Fruit fly (Drosophila melanogaster): ENCODE measurements around the gene CG10591.
A peak's percentile ranks its signal among the peaks of the same experiment; 100 is the strongest.

The CG10591 gene

dm6 chr3L:5568361-5568760 is 31.1 kb downstream of the CG10591 start:
- no peak for TF ChIP-seq CG8478 (optimal IDR thresholded peaks at IDR 0.05)
- no peak for TF ChIP-seq CTCF (optimal IDR thresholded peaks at IDR 0.05)

- TF ChIP-seq CTCF (optimal IDR thresholded peaks at IDR 0.05) (no peak), CG8478 (optimal IDR thresholded peaks at IDR 0.05) (no peak)
These were observed 34.3 kb downstream of the CG10591 start, which contains the start of gene bc10 for dm6 chr3L:5565051-5565688. bc10 (plus strand) TSS chr3L:5565231.

- TF ChIP-seq CTCF (optimal IDR thresholded peaks at IDR 0.05) (peak; percentile 30 to 34), CG8478 (optimal IDR thresholded peaks at IDR 0.05) (no peak)
These were observed 35.9 kb downstream of the CG10591 start, which contains the start of the genes ScsbetaG and Sras for dm6 chr3L:5563309-5564182. ScsbetaG (minus strand) TSS chr3L:5563691. Sras (plus strand) TSS chr3L:5563774.

- TF ChIP-seq CTCF (optimal IDR thresholded peaks at IDR 0.05) (no peak), CG8478 (optimal IDR thresholded peaks at IDR 0.05) (no peak)
These were observed 36.9 kb downstream of the CG10591 start for dm6 chr3L:5562584-5562983.

dm6 chr3L:5561341-5561740 is 38.2 kb downstream of the CG10591 start, which contains the start of gene sinu:
sinu (minus strand) TSS chr3L:5561598.
- TF ChIP-seq CG8478 (optimal IDR thresholded peaks at IDR 0.05) (no peak), CTCF (optimal IDR thresholded peaks at IDR 0.05) (no peak)

- TF ChIP-seq CG8478 (optimal IDR thresholded peaks at IDR 0.05) (no peak), CTCF (optimal IDR thresholded peaks at IDR 0.05) (no peak)
These were observed 43.3 kb downstream of the CG10591 start for dm6 chr3L:5556195-5556594.

dm6 chr3L:5554377-5554776 is 45.1 kb downstream of the CG10591 start:
- TF ChIP-seq CG8478 (optimal IDR thresholded peaks at IDR 0.05) (no peak), CTCF (optimal IDR thresholded peaks at IDR 0.05) (no peak)

- TF ChIP-seq CTCF (optimal IDR thresholded peaks at IDR 0.05) = no peak
- TF ChIP-seq CG8478 (optimal IDR thresholded peaks at IDR 0.05) = no peak
These were observed 45.8 kb downstream of the CG10591 start for dm6 chr3L:5553717-5554116.

dm6 chr3L:5551087-5551486 is 48.4 kb downstream of the CG10591 start, which contains the start of gene frm:
frm (minus strand) TSS chr3L:5551159.
- TF ChIP-seq CG8478 (optimal IDR thresholded peaks at IDR 0.05) = no peak
- TF ChIP-seq CTCF (optimal IDR thresholded peaks at IDR 0.05) = no peak

Measured in S2 (cell line).